Worm (Caenorhabditis elegans) whole organism, mixed stage, embryonic: ENCODE data around the gene fbxc-23.

Source experiments
- bed-3 ChIP-seq: fragments of 200-800 bp; sonication (Bioruptor generic); optimal IDR thresholded peaks from 3 replicates; lab custom pipeline; 2018; ENCODE audit warnings: mild to moderate bottlenecking, missing genetic modification characterization, moderate library complexity, missing compliant biosample characterization
- ceh-43 ChIP-seq: fragments of 200-800 bp; sonication (Bioruptor generic); optimal IDR thresholded peaks from 2 replicates; lab custom pipeline; 2018; ENCODE audit warnings: mild to moderate bottlenecking, missing genetic modification characterization, moderate library complexity, missing compliant biosample characterization
- ces-1 ChIP-seq: fragments of 150-350 bp; optimal IDR thresholded peaks from 2 replicates; lab custom pipeline; 2014; ENCODE audit warnings: missing biosample characterization, missing genetic modification reagents, missing genetic modification characterization
- drap-1 ChIP-seq: fragments of 200-800 bp; sonication (Bioruptor generic); optimal IDR thresholded peaks from 3 replicates; lab custom pipeline; 2018; ENCODE audit warnings: mild to moderate bottlenecking, missing genetic modification characterization, missing compliant biosample characterization
- elt-1 ChIP-seq: sonication (generic microtip); optimal IDR thresholded peaks from 2 replicates; lab custom pipeline; 2017; ENCODE audit warnings: missing genetic modification characterization, mild to moderate bottlenecking, missing compliant biosample characterization, antibody characterized with exemption, moderate library complexity, borderline replicate concordance; ENCODE audit not compliant: insufficient read depth
- elt-3 ChIP-seq: fragments of 150-350 bp; optimal IDR thresholded peaks from 2 replicates; lab custom pipeline; 2014; ENCODE audit warnings: missing biosample characterization, missing genetic modification characterization
- flh-1 ChIP-seq: fragments of 200-800 bp; sonication (Bioruptor generic); optimal IDR thresholded peaks from 2 replicates; lab custom pipeline; 2018; ENCODE audit warnings: mild to moderate bottlenecking, missing genetic modification characterization, moderate library complexity, missing compliant biosample characterization
- ham-2 ChIP-seq: fragments of 200-800 bp; sonication (Bioruptor generic); optimal IDR thresholded peaks from 2 replicates; lab custom pipeline; 2018; ENCODE audit warnings: mild to moderate bottlenecking, missing genetic modification characterization, missing compliant biosample characterization
- hlh-1 ChIP-seq: fragments of 150-350 bp; optimal IDR thresholded peaks from 2 replicates; lab custom pipeline; 2014; ENCODE audit warnings: missing biosample characterization, missing genetic modification reagents, missing genetic modification characterization
- lin-13 ChIP-seq: fragments of 150-350 bp; optimal IDR thresholded peaks from 2 replicates; lab custom pipeline; 2014; ENCODE audit warnings: missing biosample characterization, missing genetic modification characterization
- lin-32 ChIP-seq: fragments of 200-800 bp; sonication (Bioruptor generic); optimal IDR thresholded peaks from 2 replicates; lab custom pipeline; 2018; ENCODE audit warnings: mild to moderate bottlenecking, missing genetic modification characterization, missing compliant biosample characterization
- lsy-2 ChIP-seq: fragments of 150-350 bp; optimal IDR thresholded peaks from 2 replicates; lab custom pipeline; 2014; ENCODE audit warnings: missing biosample characterization, missing genetic modification characterization
- mep-1 ChIP-seq: fragments of 150-350 bp; optimal IDR thresholded peaks from 2 replicates; lab custom pipeline; 2017; ENCODE audit warnings: missing biosample characterization, missing genetic modification reagents, missing genetic modification characterization, inconsistent platforms
- nhr-12 ChIP-seq: fragments of 150-350 bp; optimal IDR thresholded peaks from 2 replicates; lab custom pipeline; 2014; ENCODE audit warnings: missing biosample characterization, missing genetic modification characterization
- nhr-2 ChIP-seq: fragments of 150-350 bp; optimal IDR thresholded peaks from 2 replicates; lab custom pipeline; 2014; ENCODE audit warnings: missing biosample characterization, missing genetic modification characterization
- nhr-237 ChIP-seq: fragments of 150-350 bp; optimal IDR thresholded peaks from 2 replicates; lab custom pipeline; 2014; ENCODE audit warnings: missing biosample characterization, missing genetic modification characterization
- nhr-28 ChIP-seq: fragments of 150-350 bp; optimal IDR thresholded peaks from 2 replicates; lab custom pipeline; 2014; ENCODE audit warnings: missing biosample characterization, missing genetic modification characterization
- nhr-76 ChIP-seq: sonication (generic microtip); optimal IDR thresholded peaks from 2 replicates; lab custom pipeline; 2017; ENCODE audit warnings: missing biosample characterization, missing genetic modification characterization
- sem-2 ChIP-seq: fragments of 200-800 bp; sonication (Bioruptor generic); optimal IDR thresholded peaks from 2 replicates; lab custom pipeline; 2018; ENCODE audit warnings: mild to moderate bottlenecking, missing genetic modification characterization, missing compliant biosample characterization
- snpc-4 ChIP-seq: fragments of 150-350 bp; optimal IDR thresholded peaks from 2 replicates; lab custom pipeline; 2014; ENCODE audit warnings: missing biosample characterization, missing genetic modification characterization
- sptf-1 ChIP-seq: sonication (generic microtip); optimal IDR thresholded peaks from 2 replicates; lab custom pipeline; 2017; ENCODE audit warnings: mild to moderate bottlenecking, missing genetic modification characterization, moderate library complexity, missing compliant biosample characterization
- tbx-8 ChIP-seq: fragments of 200-800 bp; sonication (Bioruptor generic); optimal IDR thresholded peaks from 2 replicates; lab custom pipeline; 2018; ENCODE audit warnings: mild to moderate bottlenecking, missing genetic modification characterization, moderate library complexity, missing compliant biosample characterization
- unc-39 ChIP-seq: fragments of 150-350 bp; optimal IDR thresholded peaks from 2 replicates; lab custom pipeline; 2014; ENCODE audit warnings: missing biosample characterization, missing genetic modification characterization
- unc-62 ChIP-seq: fragments of 150-350 bp; optimal IDR thresholded peaks from 2 replicates; lab custom pipeline; 2014; ENCODE audit warnings: missing biosample characterization, missing genetic modification reagents, missing genetic modification characterization
- zip-8 ChIP-seq: fragments of 150-350 bp; optimal IDR thresholded peaks from 2 replicates; lab custom pipeline; 2014; ENCODE audit warnings: missing biosample characterization, missing genetic modification characterization
- ztf-11 ChIP-seq: fragments of 150-350 bp; optimal IDR thresholded peaks from 2 replicates; lab custom pipeline; 2014; ENCODE audit warnings: missing biosample characterization, missing genetic modification characterization

The fbxc-23 gene

DNA sequence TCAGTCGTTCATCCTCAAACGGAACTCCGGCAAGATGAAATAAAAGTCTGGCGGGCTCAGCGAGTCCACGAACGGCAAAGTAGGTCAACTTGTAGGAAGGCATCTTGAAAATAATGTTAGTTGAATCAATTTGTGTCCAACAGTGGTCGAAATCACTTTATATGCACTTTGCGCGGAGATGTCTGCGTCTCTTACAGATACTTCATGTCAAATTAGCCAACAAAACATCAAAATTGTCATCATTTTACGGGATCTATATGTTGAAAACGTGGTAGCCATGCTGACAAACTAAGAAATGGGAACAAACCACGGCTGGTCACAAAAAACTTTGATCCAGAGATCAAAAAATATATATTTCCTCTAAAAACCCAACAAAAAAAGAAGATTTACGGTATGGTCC lies 21.5 kb upstream of the fbxc-23 start, which contains the start of gene gst-12:
Gene gst-12 (minus strand): TSS at position 254 of the 400 bp plus-strand sequence.
- TF ChIP-seq elt-3 (no peak), unc-62 (GFP tag; lab: Kevin White, UChicago) (peak; percentile 24), ces-1 (GFP tag; lab: Kevin White, UChicago) (no peak), snpc-4 (tag; lab: Kevin White, UChicago) (no peak), nhr-76 (tag; lab: Kevin White, UChicago) (no peak)

DNA sequence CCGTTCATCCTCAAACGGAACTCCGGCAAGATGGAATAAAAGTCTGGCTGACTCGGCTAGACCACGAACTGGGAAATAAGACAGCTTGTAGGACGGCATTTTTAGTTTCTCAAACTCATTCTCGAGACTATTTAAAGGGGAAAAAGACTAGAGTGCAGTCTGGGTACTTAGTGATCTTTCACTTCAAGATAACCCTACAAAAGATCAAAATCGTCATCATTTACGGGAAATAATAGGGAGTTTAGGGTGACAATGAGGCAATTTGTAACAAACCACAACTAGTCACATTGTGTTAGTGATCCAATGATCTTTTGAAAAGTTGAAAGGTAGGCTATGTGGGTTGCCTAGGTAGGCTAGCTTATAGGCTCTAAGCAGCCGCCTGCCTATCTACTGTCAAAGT lies 19.6 kb upstream of the fbxc-23 start, which contains the start of gene gst-14:
Gene gst-14 (minus strand): TSS at position 101 of the 400 bp plus-strand sequence.
- TF ChIP-seq ztf-11 (tag; lab: Kevin White, UChicago) (no peak), lsy-2 (tag; lab: Kevin White, UChicago) (no peak), elt-1 (tag; lab: Kevin White, UChicago) (no peak), sptf-1 (tag; lab: Kevin White, UChicago) (no peak), ham-2 (GFP tag; lab: Kevin White, UChicago) (no peak), snpc-4 (tag; lab: Kevin White, UChicago) (no peak), bed-3 (GFP tag; lab: Kevin White, UChicago) (no peak)

DNA sequence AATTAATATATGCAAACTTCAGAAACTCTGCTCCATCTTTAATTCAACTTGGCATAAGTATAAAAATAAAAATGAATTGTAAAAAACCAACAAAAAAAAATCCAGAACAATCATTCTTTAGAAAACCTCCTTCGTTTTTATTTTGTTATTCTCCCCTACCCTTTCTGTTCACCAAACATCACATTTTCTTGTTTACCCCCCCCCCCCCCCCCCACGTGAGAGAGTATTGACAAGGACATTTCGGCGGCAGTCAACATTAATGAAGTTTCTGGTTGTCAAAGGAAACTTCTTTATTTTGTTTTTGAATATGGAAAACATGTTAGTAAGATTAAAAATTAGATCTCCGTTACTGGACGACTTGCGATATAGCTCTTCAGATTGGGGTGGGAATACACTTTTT lies 18.2 kb upstream of the fbxc-23 start:
- TF ChIP-seq zip-8 (tag; lab: Kevin White, UChicago) (no peak), mep-1 (tag; lab: Kevin White, UChicago) (no peak), sem-2 (GFP tag; lab: Kevin White, UChicago) (no peak), nhr-237 (tag; lab: Kevin White, UChicago) (no peak), sptf-1 (tag; lab: Kevin White, UChicago) (no peak), ham-2 (GFP tag; lab: Kevin White, UChicago) (no peak), drap-1 (GFP tag; lab: Kevin White, UChicago) (no peak)

DNA sequence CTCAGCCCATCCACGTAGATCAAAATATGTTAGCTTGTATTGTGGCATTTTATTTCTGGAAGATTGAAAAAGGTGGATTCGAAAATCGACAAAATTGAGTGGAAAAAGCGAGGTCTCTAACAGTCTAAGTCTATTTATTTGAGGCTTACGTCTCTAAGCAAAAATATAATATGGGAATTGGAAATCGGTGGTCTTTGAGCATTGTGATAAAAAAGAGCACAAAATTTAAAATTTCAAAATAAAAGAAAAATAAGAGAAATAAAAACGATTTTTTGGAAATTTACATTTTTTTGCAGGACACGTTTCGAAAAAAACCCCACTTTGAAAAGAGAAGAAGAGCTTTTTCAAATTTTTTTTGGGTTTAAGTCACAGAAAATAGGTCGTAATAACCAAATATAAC lies 16.7 kb upstream of the fbxc-23 start, which contains the start of gene gst-15:
Gene gst-15 (minus strand): TSS at position 101 of the 400 bp plus-strand sequence.
- TF ChIP-seq nhr-12 (tag; lab: Kevin White, UChicago) = no peak
- TF ChIP-seq lin-13 (tag; lab: Kevin White, UChicago) = no peak
- TF ChIP-seq unc-62 (GFP tag; lab: Kevin White, UChicago) = no peak
- no peak for TF ChIP-seq snpc-4 (tag; lab: Kevin White, UChicago)
- no peak for TF ChIP-seq sptf-1 (tag; lab: Kevin White, UChicago)
- no peak for TF ChIP-seq flh-1 (GFP tag; lab: Kevin White, UChicago)
- TF ChIP-seq ceh-43 (GFP tag; lab: Kevin White, UChicago) = no peak
- TF ChIP-seq lin-32 (GFP tag; lab: Kevin White, UChicago) = no peak
- TF ChIP-seq ces-1 (GFP tag; lab: Kevin White, UChicago) = no peak
- TF ChIP-seq zip-8 (tag; lab: Kevin White, UChicago) = no peak
- TF ChIP-seq hlh-1 (tag; lab: Kevin White, UChicago) = no peak
- no peak for TF ChIP-seq sem-2 (GFP tag; lab: Kevin White, UChicago)
- TF ChIP-seq ham-2 (GFP tag; lab: Kevin White, UChicago) = no peak
- TF ChIP-seq unc-39 = no peak
- no peak for TF ChIP-seq mep-1 (tag; lab: Kevin White, UChicago)
- no peak for TF ChIP-seq nhr-76 (tag; lab: Kevin White, UChicago)
- TF ChIP-seq nhr-2 (tag; lab: Kevin White, UChicago) = no peak
- TF ChIP-seq nhr-28 = no peak

DNA sequence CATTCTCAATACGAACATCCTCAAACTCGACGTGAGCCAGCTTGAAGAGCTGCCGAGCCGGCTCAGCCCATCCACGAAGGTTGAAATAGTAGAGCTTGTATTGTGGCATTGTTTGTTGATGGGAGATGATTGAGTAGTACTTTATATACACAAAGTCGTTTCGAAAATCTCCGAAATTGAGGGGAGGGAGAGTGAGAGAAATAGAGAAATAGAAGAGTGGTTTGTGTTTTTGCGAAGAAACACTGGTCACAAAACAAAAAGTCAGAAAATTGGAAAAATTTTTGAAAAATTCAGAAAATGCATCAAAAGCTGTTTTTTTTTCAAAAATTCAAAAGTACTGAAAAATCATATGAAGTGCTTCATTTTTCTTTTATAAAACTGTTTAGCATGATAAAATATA lies 14.8 kb upstream of the fbxc-23 start, which contains the start of gene gst-24:
Gene gst-24 (minus strand): TSS at position 181 of the 400 bp plus-strand sequence.
- TF ChIP-seq lsy-2 (tag; lab: Kevin White, UChicago) = no peak
- no peak for TF ChIP-seq zip-8 (tag; lab: Kevin White, UChicago)
- no peak for TF ChIP-seq tbx-8 (GFP tag; lab: Kevin White, UChicago)
- no peak for TF ChIP-seq snpc-4 (tag; lab: Kevin White, UChicago)

DNA sequence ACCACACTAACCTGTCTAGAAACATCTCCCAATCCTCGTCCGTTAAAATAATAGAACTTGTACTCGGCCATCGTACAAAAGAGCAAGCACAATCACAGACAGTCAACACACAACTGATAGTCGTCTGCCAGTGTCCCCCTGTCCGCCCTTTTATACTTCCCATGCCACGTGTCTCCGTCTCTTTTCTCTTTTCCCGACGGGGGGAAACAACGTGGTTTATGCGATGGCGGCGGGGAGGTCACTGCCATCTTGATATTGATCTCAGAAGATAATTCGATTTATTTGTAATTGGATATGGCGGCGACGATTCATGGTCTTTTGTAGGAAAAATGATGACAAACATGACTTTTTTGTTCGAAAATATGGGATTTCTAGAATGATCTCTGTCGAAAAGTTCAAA lies 13.3 kb upstream of the fbxc-23 start, which contains the start of gene gst-20:
Gene gst-20 (minus strand): TSS at position 170 of the 400 bp plus-strand sequence.
- TF ChIP-seq unc-62 (GFP tag; lab: Kevin White, UChicago) = no peak
- peak; percentile 82 for TF ChIP-seq elt-1 (tag; lab: Kevin White, UChicago)
